Worm (Caenorhabditis elegans): ENCODE data around the gene pmk-3.

DNA sequence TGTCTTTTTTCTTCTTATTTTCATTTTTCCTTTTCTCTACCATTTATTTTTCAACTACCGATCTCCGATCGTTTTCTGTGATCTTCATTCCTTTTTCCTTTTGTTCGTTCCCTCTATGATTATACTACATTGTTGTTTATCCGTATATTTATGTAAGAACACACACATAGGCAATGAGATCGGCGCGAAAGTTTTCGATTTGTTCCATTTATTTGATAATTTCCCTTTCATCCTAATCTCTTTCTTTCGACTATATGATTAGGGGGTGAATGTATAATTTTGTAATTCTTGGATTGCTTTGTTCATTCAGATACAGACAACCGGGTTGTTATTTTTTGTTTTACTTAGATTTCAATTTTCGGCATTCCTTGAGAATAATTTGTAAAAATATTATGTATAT, 34.6 kb downstream of the pmk-3 start:
- TF ChIP-seq nhr-76 (tag; optimal IDR thresholded peaks at IDR 0.05) (no peak), egl-13 (tag; optimal IDR thresholded peaks at IDR 0.05) (no peak), sox-4 (tag; optimal IDR thresholded peaks at IDR 0.05) (no peak), nhr-11 (tag; optimal IDR thresholded peaks at IDR 0.05) (no peak), aly-2 (tag; optimal IDR thresholded peaks at IDR 0.05) (no peak), xbp-1 (tag; optimal IDR thresholded peaks at IDR 0.05) (no peak), nhr-237 (tag; optimal IDR thresholded peaks at IDR 0.05) (no peak), swsn-7 (tag; optimal IDR thresholded peaks at IDR 0.05) (no peak), zip-4 (GFP tag; optimal IDR thresholded peaks at IDR 0.05) (no peak), nhr-12 (tag; optimal IDR thresholded peaks at IDR 0.05) (no peak), fkh-10 (GFP tag; optimal IDR thresholded peaks at IDR 0.05) (no peak), alr-1 (tag; optimal IDR thresholded peaks at IDR 0.05; ENCODE audit: borderline replicate concordance) (no peak), zag-1 (tag; optimal IDR thresholded peaks at IDR 0.05) (no peak)

Measured in whole organism, L1 larva.